Worm (Caenorhabditis elegans) whole organism, late embryonic: ENCODE measurements around the gene C16C8.19.
A peak's percentile ranks its signal among the peaks of the same experiment; 100 is the strongest.

ENCODE experiments used
- C08G9.2 ChIP-seq: sonication (generic microtip); optimal IDR thresholded peaks from 2 replicates; lab custom pipeline; 2016; ENCODE audit warnings: mild to moderate bottlenecking, missing genetic modification characterization, moderate library complexity, missing compliant biosample characterization
- C38D4.7 ChIP-seq: fragments of 200-800 bp; sonication (Bioruptor generic); optimal IDR thresholded peaks from 2 replicates; lab custom pipeline; 2018; ENCODE audit warnings: mild to moderate bottlenecking, missing genetic modification characterization, moderate library complexity, missing compliant biosample characterization
- F13H6.1 ChIP-seq: sonication (generic microtip); optimal IDR thresholded peaks from 2 replicates; lab custom pipeline; 2016; ENCODE audit warnings: missing genetic modification characterization, missing compliant biosample characterization
- K02D7.2 ChIP-seq: sonication (generic microtip); optimal IDR thresholded peaks from 2 replicates; lab custom pipeline; 2017; ENCODE audit warnings: mild to moderate bottlenecking, missing genetic modification characterization, missing compliant biosample characterization
- T23F11.4 ChIP-seq: fragments of 200-800 bp; sonication (Bioruptor generic); optimal IDR thresholded peaks from 2 replicates; lab custom pipeline; 2018; ENCODE audit warnings: mild to moderate bottlenecking, missing genetic modification characterization, missing compliant biosample characterization
- ahr-1 ChIP-seq: sonication (generic microtip); optimal IDR thresholded peaks from 2 replicates; lab custom pipeline; 2016; ENCODE audit warnings: missing genetic modification characterization, missing compliant biosample characterization
- ama-1 ChIP-seq: fragments of 150-350 bp; optimal IDR thresholded peaks from 2 replicates; lab custom pipeline; 2014
- ceh-14 ChIP-seq: sonication (generic microtip); optimal IDR thresholded peaks from 2 replicates; lab custom pipeline; 2016; ENCODE audit warnings: missing genotype, missing genetic modification characterization, missing compliant biosample characterization
- ceh-18 ChIP-seq: sonication (generic microtip); optimal IDR thresholded peaks from 2 replicates; lab custom pipeline; 2016; ENCODE audit warnings: missing genetic modification characterization, missing compliant biosample characterization
- ceh-2 ChIP-seq: sonication (generic microtip); optimal IDR thresholded peaks from 2 replicates; lab custom pipeline; 2016; ENCODE audit warnings: missing genotype, missing genetic modification characterization, missing compliant biosample characterization
- ceh-22 ChIP-seq: sonication (generic microtip); optimal IDR thresholded peaks from 2 replicates; lab custom pipeline; 2017; ENCODE audit warnings: missing biosample characterization, missing genetic modification characterization
- ceh-24 ChIP-seq: sonication (generic microtip); optimal IDR thresholded peaks from 2 replicates; lab custom pipeline; 2016; ENCODE audit warnings: mild to moderate bottlenecking, missing genetic modification characterization, missing compliant biosample characterization
- ceh-31 ChIP-seq: sonication (generic microtip); optimal IDR thresholded peaks from 2 replicates; lab custom pipeline; 2016; ENCODE audit warnings: missing genetic modification characterization, missing compliant biosample characterization
- ceh-34 ChIP-seq: sonication (generic microtip); optimal IDR thresholded peaks from 2 replicates; lab custom pipeline; 2016; ENCODE audit warnings: mild to moderate bottlenecking, missing genetic modification characterization, missing compliant biosample characterization
- ceh-45 ChIP-seq: fragments of 200-800 bp; sonication (Bioruptor generic); IDR thresholded peaks from 2 replicates; pipeline ENCODE4 v1.3.6; 2022; ENCODE audit warnings: missing genetic modification reagents, missing genetic modification characterization, missing compliant biosample characterization
- ceh-48 ChIP-seq: sonication (generic microtip); optimal IDR thresholded peaks from 2 replicates; lab custom pipeline; 2016; ENCODE audit warnings: missing genetic modification characterization, inconsistent platforms, missing compliant biosample characterization
- ceh-6 ChIP-seq: fragments of 200-800 bp; sonication (Bioruptor generic); optimal IDR thresholded peaks from 2 replicates; lab custom pipeline; 2018; ENCODE audit warnings: mild to moderate bottlenecking, missing genetic modification characterization, missing compliant biosample characterization
- che-1 ChIP-seq: sonication (generic microtip); optimal IDR thresholded peaks from 2 replicates; lab custom pipeline; 2016; ENCODE audit warnings: mild to moderate bottlenecking, missing genetic modification characterization, missing compliant biosample characterization
- elt-2 ChIP-seq: sonication (generic microtip); optimal IDR thresholded peaks from 2 replicates; lab custom pipeline; 2016; ENCODE audit warnings: missing genetic modification reagents, missing genetic modification characterization, missing compliant biosample characterization
- elt-4 ChIP-seq: sonication (generic microtip); optimal IDR thresholded peaks from 2 replicates; lab custom pipeline; 2016; ENCODE audit warnings: missing genetic modification characterization, missing compliant biosample characterization
- eyg-1 ChIP-seq: sonication (generic microtip); optimal IDR thresholded peaks from 2 replicates; lab custom pipeline; 2016; ENCODE audit warnings: missing genotype, missing genetic modification characterization, missing compliant biosample characterization
- fax-1 ChIP-seq: sonication (generic microtip); optimal IDR thresholded peaks from 2 replicates; lab custom pipeline; 2016; ENCODE audit warnings: missing genotype, missing genetic modification characterization, missing compliant biosample characterization
- fkh-10 ChIP-seq: fragments of 150-350 bp; optimal IDR thresholded peaks from 2 replicates; lab custom pipeline; 2014; ENCODE audit warnings: missing biosample characterization, missing genetic modification reagents, missing genetic modification characterization
- fkh-6 ChIP-seq: sonication (generic microtip); optimal IDR thresholded peaks from 2 replicates; lab custom pipeline; 2016; ENCODE audit warnings: missing genetic modification characterization, missing compliant biosample characterization
- hlh-13 ChIP-seq: fragments of 200-800 bp; sonication (Bioruptor generic); optimal IDR thresholded peaks from 2 replicates; lab custom pipeline; 2018; ENCODE audit warnings: mild to moderate bottlenecking, missing genetic modification characterization, missing compliant biosample characterization
- hlh-15 ChIP-seq: sonication (generic microtip); optimal IDR thresholded peaks from 2 replicates; lab custom pipeline; 2016; ENCODE audit warnings: missing genetic modification characterization, missing compliant biosample characterization
- hlh-30 ChIP-seq: sonication (generic microtip); optimal IDR thresholded peaks from 2 replicates; lab custom pipeline; 2017; ENCODE audit warnings: antibody characterized with exemption, missing genetic modification characterization, missing compliant biosample characterization; ENCODE audit not compliant: insufficient read depth
- hlh-8 ChIP-seq: sonication (generic microtip); optimal IDR thresholded peaks from 2 replicates; lab custom pipeline; 2016; ENCODE audit warnings: missing genotype, missing genetic modification characterization, missing compliant biosample characterization
- lim-6 ChIP-seq: sonication (generic microtip); optimal IDR thresholded peaks from 2 replicates; lab custom pipeline; 2016; ENCODE audit warnings: missing genetic modification characterization, missing compliant biosample characterization
- mec-3 ChIP-seq: sonication (generic microtip); optimal IDR thresholded peaks from 2 replicates; lab custom pipeline; 2016; ENCODE audit warnings: borderline replicate concordance, missing genetic modification characterization, missing compliant biosample characterization
- nhr-11 ChIP-seq: fragments of 150-350 bp; optimal IDR thresholded peaks from 2 replicates; lab custom pipeline; 2014; ENCODE audit warnings: missing biosample characterization, missing genetic modification characterization
- nhr-232 ChIP-seq: sonication (generic microtip); optimal IDR thresholded peaks from 2 replicates; lab custom pipeline; 2016; ENCODE audit warnings: missing genetic modification characterization, missing compliant biosample characterization
- npax-4 ChIP-seq: sonication (generic microtip); optimal IDR thresholded peaks from 2 replicates; lab custom pipeline; 2016; ENCODE audit warnings: missing genetic modification characterization, missing compliant biosample characterization
- odd-2 ChIP-seq: sonication (generic microtip); optimal IDR thresholded peaks from 2 replicates; lab custom pipeline; 2017; ENCODE audit warnings: antibody characterized with exemption, mild to moderate bottlenecking, missing genetic modification characterization, missing compliant biosample characterization
- pat-9 ChIP-seq: fragments of 200-800 bp; sonication (Bioruptor generic); optimal IDR thresholded peaks from 2 replicates; lab custom pipeline; 2018; ENCODE audit warnings: mild to moderate bottlenecking, missing genetic modification characterization, moderate library complexity, missing compliant biosample characterization
- pax-1 ChIP-seq: fragments of 150-350 bp; optimal IDR thresholded peaks from 2 replicates; lab custom pipeline; 2014; ENCODE audit warnings: missing biosample characterization, missing genetic modification characterization
- pha-2 ChIP-seq: sonication (generic microtip); optimal IDR thresholded peaks from 2 replicates; lab custom pipeline; 2017; ENCODE audit warnings: mild to moderate bottlenecking, missing genetic modification characterization, missing compliant biosample characterization
- pha-4 ChIP-seq: fragments of 150-350 bp; optimal IDR thresholded peaks from 2 replicates; lab custom pipeline; 2018; ENCODE audit warnings: missing biosample characterization, missing genetic modification reagents, missing genetic modification characterization
- pqm-1 ChIP-seq: sonication (generic microtip); optimal IDR thresholded peaks from 2 replicates; lab custom pipeline; 2016; ENCODE audit warnings: missing genetic modification characterization, missing compliant biosample characterization
- pros-1 ChIP-seq: fragments of 150-350 bp; optimal IDR thresholded peaks from 2 replicates; lab custom pipeline; 2014; ENCODE audit warnings: missing biosample characterization, missing genetic modification reagents, missing genetic modification characterization
- ref-2 ChIP-seq: sonication (generic microtip); optimal IDR thresholded peaks from 2 replicates; lab custom pipeline; 2016; ENCODE audit warnings: missing genetic modification characterization, missing compliant biosample characterization
- rnt-1 ChIP-seq: sonication (generic microtip); optimal IDR thresholded peaks from 2 replicates; lab custom pipeline; 2016; ENCODE audit warnings: missing genetic modification characterization, missing compliant biosample characterization
- sdc-2 ChIP-seq: sonication (generic microtip); optimal IDR thresholded peaks from 2 replicates; lab custom pipeline; 2016; ENCODE audit warnings: missing genotype, missing genetic modification characterization, missing compliant biosample characterization
- sox-2 ChIP-seq: fragments of 200-800 bp; sonication (Bioruptor generic); IDR thresholded peaks from 2 replicates; pipeline ENCODE4 v1.3.6; 2022; ENCODE audit warnings: missing genetic modification reagents, missing genetic modification characterization, missing compliant biosample characterization
- sox-4 ChIP-seq: sonication (generic microtip); optimal IDR thresholded peaks from 2 replicates; lab custom pipeline; 2017; ENCODE audit warnings: mild to moderate bottlenecking, missing genetic modification characterization, inconsistent platforms, missing compliant biosample characterization
- tbx-2 ChIP-seq: sonication (generic microtip); optimal IDR thresholded peaks from 2 replicates; lab custom pipeline; 2016; ENCODE audit warnings: missing genetic modification characterization, missing compliant biosample characterization
- tbx-7 ChIP-seq: sonication (generic microtip); optimal IDR thresholded peaks from 2 replicates; lab custom pipeline; 2016; ENCODE audit warnings: missing genotype, missing genetic modification characterization, missing compliant biosample characterization
- ttx-3 ChIP-seq: sonication (generic microtip); optimal IDR thresholded peaks from 2 replicates; lab custom pipeline; 2016; ENCODE audit warnings: missing genetic modification reagents, missing genetic modification characterization, missing compliant biosample characterization
- unc-3 ChIP-seq, 2 experiments: fragments of 200-800 bp in 1 of 2; sonication (Bioruptor generic) in 1 of 2; sonication (generic microtip) in 1 of 2; conservative IDR thresholded peaks in 1 of 2; optimal IDR thresholded peaks in 1 of 2; 2 replicates each; pipeline versions ENCODE4 v1.3.6 to Lab custom; 2016 to 2022; ENCODE audit warnings: missing compliant biosample characterization in 2 of 2, missing genetic modification characterization in 2 of 2, missing genetic modification reagents in 1 of 2
- unc-42 ChIP-seq: sonication (generic microtip); optimal IDR thresholded peaks from 2 replicates; lab custom pipeline; 2016; ENCODE audit warnings: missing genotype, missing genetic modification characterization, missing compliant biosample characterization
- unc-55 ChIP-seq: sonication (generic microtip); optimal IDR thresholded peaks from 2 replicates; lab custom pipeline; 2017; ENCODE audit warnings: missing biosample characterization, missing genetic modification reagents, missing genetic modification characterization
- unc-86 ChIP-seq: sonication (generic microtip); optimal IDR thresholded peaks from 2 replicates; lab custom pipeline; 2016; ENCODE audit warnings: missing genetic modification characterization, missing compliant biosample characterization
- zip-5 ChIP-seq: sonication (generic microtip); optimal IDR thresholded peaks from 2 replicates; lab custom pipeline; 2016; ENCODE audit warnings: missing genetic modification characterization, missing compliant biosample characterization
- ztf-16 ChIP-seq: sonication (generic microtip); optimal IDR thresholded peaks from 2 replicates; lab custom pipeline; 2017; ENCODE audit warnings: missing genetic modification characterization, missing compliant biosample characterization

The C16C8.19 gene

ce11 chrII:3482231-3482630 is 23.9 kb downstream of the C16C8.19 start, which contains the start of gene smu-2:
Gene smu-2, plus strand, starts transcription at chrII:3482408.
- TF ChIP-seq C38D4.7 (GFP tag; lab: Kevin White, UChicago), result no peak
- TF ChIP-seq ceh-31 (tag; lab: Kevin White, UChicago), result peak; percentile 96
- peak; percentile 76 for TF ChIP-seq zip-5 (tag; lab: Kevin White, UChicago)
- TF ChIP-seq tbx-2, result peak; percentile 81
- peak; percentile 50; the same call in 1 of the 2 replicates for TF ChIP-seq ceh-45 (GFP tag; lab: Robert Waterston, UW)
- TF ChIP-seq ceh-6 (GFP tag; lab: Kevin White, UChicago), result no peak
- peak; percentile 35 for TF ChIP-seq rnt-1 (tag; lab: Kevin White, UChicago)
- TF ChIP-seq ceh-22 (tag; lab: Kevin White, UChicago), result no peak
- peak; percentile 52 for TF ChIP-seq pqm-1 (tag; lab: Kevin White, UChicago)
- TF ChIP-seq ztf-16 (tag; lab: Kevin White, UChicago), result no peak
- no peak for TF ChIP-seq odd-2 (tag; lab: Kevin White, UChicago)
- peak; percentile 72 for TF ChIP-seq elt-2 (tag; lab: Kevin White, UChicago)
- no peak for TF ChIP-seq nhr-232
- no peak for TF ChIP-seq pros-1
- TF ChIP-seq elt-4 (tag; lab: Kevin White, UChicago), result no peak
- no peak for TF ChIP-seq pat-9 (tag; lab: Kevin White, UChicago)
- TF ChIP-seq sox-4, result no peak
- no peak for TF ChIP-seq pha-2 (tag; lab: Kevin White, UChicago)
- TF ChIP-seq unc-86 (tag; lab: Kevin White, UChicago), result peak; percentile 47
- peak; percentile 46 for TF ChIP-seq ceh-34
- TF ChIP-seq eyg-1, result no peak
- TF ChIP-seq fkh-6, result peak; percentile 12
- peak; percentile 41 for TF ChIP-seq ttx-3
- no peak for TF ChIP-seq K02D7.2 (tag; lab: Kevin White, UChicago)
- peak; percentile 31 for TF ChIP-seq fax-1 (tag; lab: Kevin White, UChicago)
- peak; percentile 7 for TF ChIP-seq ceh-48
- TF ChIP-seq hlh-30 (tag; lab: Kevin White, UChicago), result no peak
- peak; percentile 40 for TF ChIP-seq ahr-1 (tag; lab: Kevin White, UChicago)
- peak; percentile 92 for TF ChIP-seq ceh-2 (tag; lab: Kevin White, UChicago)
- TF ChIP-seq unc-55, result no peak
- TF ChIP-seq ceh-24 (tag; lab: Kevin White, UChicago), result no peak
- peak; percentile 84 for TF ChIP-seq tbx-7 (tag; lab: Kevin White, UChicago)
- no peak for TF ChIP-seq hlh-13 (GFP tag; lab: Kevin White, UChicago)
- no peak for TF ChIP-seq npax-4 (tag; lab: Kevin White, UChicago)
- no peak for TF ChIP-seq fkh-10
- TF ChIP-seq ama-1 (lab: Kevin White, UChicago), result no peak
- TF ChIP-seq T23F11.4, result no peak
- TF ChIP-seq ref-2 (tag; lab: Kevin White, UChicago), result peak; percentile 59
- no peak for TF ChIP-seq pax-1
- TF ChIP-seq che-1 (tag; lab: Kevin White, UChicago), result no peak
- TF ChIP-seq lim-6 (tag; lab: Kevin White, UChicago), result peak; percentile 92
- no peak for TF ChIP-seq nhr-11 (tag; lab: Kevin White, UChicago)
- TF ChIP-seq pha-4, result no peak
- peak; percentile 82 for TF ChIP-seq ceh-14 (tag; lab: Kevin White, UChicago)
- peak; percentile 98 for TF ChIP-seq unc-42 (tag; lab: Kevin White, UChicago)
- TF ChIP-seq ceh-18 (tag; lab: Kevin White, UChicago), result peak; percentile 48
- peak; percentile 73 for TF ChIP-seq mec-3 (tag; lab: Kevin White, UChicago)
- no peak for TF ChIP-seq sdc-2 (tag; lab: Kevin White, UChicago)
- TF ChIP-seq F13H6.1 (tag; lab: Kevin White, UChicago), result no peak
- peak; percentile 42 for TF ChIP-seq hlh-8
- peak; percentile 34 for TF ChIP-seq hlh-15 (tag; lab: Kevin White, UChicago)
- 0 out of 2 replicates have a peak, but pooled peaks have one; percentile 9 for TF ChIP-seq unc-3 (GFP tag; conservative IDR thresholded peaks at IDR 0.05; lab: Robert Waterston, UW)
- no peak for TF ChIP-seq unc-3 (tag; optimal IDR thresholded peaks at IDR 0.05; lab: Kevin White, UChicago)
- peak; percentile 91 for TF ChIP-seq C08G9.2 (tag; lab: Kevin White, UChicago)
- TF ChIP-seq sox-2 (GFP tag; lab: Robert Waterston, UW), result no peak
